Worm (Caenorhabditis elegans) whole organism, early embryonic: ENCODE results near the gene F45E10.2.

Source experiments
- F13C5.2 ChIP-seq: sonication (generic microtip); optimal IDR thresholded peaks from 2 replicates; lab custom pipeline; 2017; ENCODE audit warnings: mild to moderate bottlenecking, missing genetic modification characterization, inconsistent platforms, missing compliant biosample characterization
- aly-1 ChIP-seq: sonication (generic microtip); optimal IDR thresholded peaks from 2 replicates; lab custom pipeline; 2016; ENCODE audit warnings: missing genetic modification characterization, missing compliant biosample characterization
- ama-1 ChIP-seq: fragments of 150-350 bp; optimal IDR thresholded peaks from 2 replicates; lab custom pipeline; 2014
- ceh-36 ChIP-seq: sonication (generic microtip); optimal IDR thresholded peaks from 2 replicates; lab custom pipeline; 2016; ENCODE audit warnings: missing genetic modification characterization, inconsistent platforms, missing compliant biosample characterization
- ets-7 ChIP-seq: sonication (generic microtip); optimal IDR thresholded peaks from 2 replicates; lab custom pipeline; 2016; ENCODE audit warnings: missing genotype, missing genetic modification characterization, missing compliant biosample characterization
- hnd-1 ChIP-seq: sonication (generic microtip); optimal IDR thresholded peaks from 2 replicates; lab custom pipeline; 2016; ENCODE audit warnings: missing genetic modification characterization, missing compliant biosample characterization
- pes-1 ChIP-seq: fragments of 200-800 bp; sonication (Bioruptor generic); IDR thresholded peaks from 2 replicates; pipeline ENCODE4 v1.3.6; 2022; ENCODE audit warnings: missing genetic modification reagents, missing genetic modification characterization, missing compliant biosample characterization
- tbx-11 ChIP-seq: fragments of 200-800 bp; sonication (Bioruptor generic); IDR thresholded peaks from 2 replicates; pipeline ENCODE4 v1.3.6; 2022; ENCODE audit warnings: missing genetic modification characterization, missing compliant biosample characterization
- tra-4 ChIP-seq: sonication (generic microtip); optimal IDR thresholded peaks from 2 replicates; lab custom pipeline; 2017; ENCODE audit warnings: missing genetic modification characterization, missing compliant biosample characterization

ce11 chrII:11041846-11042262 lies 13.3 kb downstream of the F45E10.2 start:
- TF ChIP-seq ama-1 (lab: Kevin White, UChicago) (peak; percentile 20), ceh-36 (tag; lab: Kevin White, UChicago) (no peak), ets-7 (tag; lab: Kevin White, UChicago) (no peak), tbx-11 (no peak), F13C5.2 (tag; lab: Kevin White, UChicago) (peak; percentile 10), hnd-1 (tag; lab: Kevin White, UChicago) (no peak), pes-1 (no peak), aly-1 (tag; lab: Kevin White, UChicago) (no peak), tra-4 (tag; lab: Kevin White, UChicago) (no peak)
